Worm (Caenorhabditis elegans) whole organism, L3 larva: ENCODE results near the gene clec-162.

Source experiments
- ceh-16 ChIP-seq: sonication (generic microtip); optimal IDR thresholded peaks from 2 replicates; lab custom pipeline; 2017; ENCODE audit warnings: missing biosample characterization, missing genetic modification characterization
- fos-1 ChIP-seq: fragments of 150-350 bp; optimal IDR thresholded peaks from 2 replicates; lab custom pipeline; 2014; ENCODE audit warnings: missing biosample characterization, missing genetic modification characterization
- mdl-1 ChIP-seq: fragments of 150-350 bp; optimal IDR thresholded peaks from 2 replicates; lab custom pipeline; 2014; ENCODE audit warnings: missing biosample characterization, missing genetic modification characterization
- snpc-4 ChIP-seq: fragments of 150-350 bp; optimal IDR thresholded peaks from 2 replicates; lab custom pipeline; 2014; ENCODE audit warnings: missing biosample characterization, missing genetic modification characterization
- unc-39 ChIP-seq: sonication (generic microtip); optimal IDR thresholded peaks from 4 replicates; lab custom pipeline; 2017; ENCODE audit warnings: missing biosample characterization, missing genetic modification characterization
- unc-62 ChIP-seq: fragments of 150-350 bp; sonication (generic microtip); optimal IDR thresholded peaks from 4 replicates; lab custom pipeline; 2014; ENCODE audit warnings: missing biosample characterization, missing genetic modification reagents, missing genetic modification characterization
- zag-1 ChIP-seq: fragments of 150-350 bp; optimal IDR thresholded peaks from 2 replicates; lab custom pipeline; 2014; ENCODE audit warnings: missing biosample characterization, missing genetic modification characterization
- ztf-4 ChIP-seq: fragments of 150-350 bp; optimal IDR thresholded peaks from 2 replicates; lab custom pipeline; 2014; ENCODE audit warnings: missing biosample characterization, missing genetic modification characterization

ce11 chrIII:9701798-9702197 is 23.2 kb downstream of the clec-162 start:
- TF ChIP-seq fos-1 (tag; lab: Kevin White, UChicago) (no peak), unc-62 (GFP tag; lab: Kevin White, UChicago) (no peak), zag-1 (tag; lab: Kevin White, UChicago) (no peak), mdl-1 (tag; lab: Kevin White, UChicago) (no peak), snpc-4 (tag; lab: Kevin White, UChicago) (no peak), unc-39 (no peak), ztf-4 (tag; lab: Kevin White, UChicago) (no peak), ceh-16 (tag; lab: Kevin White, UChicago) (no peak)
